Fruit fly (Drosophila melanogaster) whole organism, pupa: ENCODE data around the gene cpo.

Source experiments
- CG10348 ChIP-seq: fragments of 200-800 bp; sonication (Bioruptor generic); IDR thresholded peaks from 2 replicates; pipeline ENCODE4 v1.3.6; 2022; ENCODE audit warnings: missing biosample characterization, missing genetic modification characterization
- CG12605 ChIP-seq: fragments of 200-800 bp; sonication (Bioruptor generic); IDR thresholded peaks from 2 replicates; pipeline ENCODE4 v1.3.6; 2022; ENCODE audit warnings: missing biosample characterization, missing genetic modification characterization
- CG13204 ChIP-seq: fragments of 200-800 bp; sonication (Bioruptor generic); optimal IDR thresholded peaks from 2 replicates; lab custom pipeline; 2018; ENCODE audit warnings: missing biosample characterization, mild to moderate bottlenecking, missing genetic modification characterization, moderate library complexity
- CG14655 ChIP-seq: fragments of 200-800 bp; sonication (Bioruptor generic); optimal IDR thresholded peaks from 3 replicates; lab custom pipeline; 2017; ENCODE audit warnings: mild to moderate bottlenecking, missing biosample characterization, missing genetic modification reagents, missing genetic modification characterization
- CG15710 ChIP-seq: fragments of 200-800 bp; sonication (Bioruptor generic); optimal IDR thresholded peaks from 2 replicates; lab custom pipeline; 2018; ENCODE audit warnings: missing biosample characterization, mild to moderate bottlenecking, missing genetic modification characterization, moderate library complexity
- CG17806 ChIP-seq: fragments of 200-800 bp; sonication (Bioruptor generic); optimal IDR thresholded peaks from 2 replicates; lab custom pipeline; 2018; ENCODE audit warnings: missing biosample characterization, mild to moderate bottlenecking, missing genetic modification characterization, moderate library complexity
- CG32121 ChIP-seq: fragments of 200-800 bp; sonication (Bioruptor generic); IDR thresholded peaks from 2 replicates; pipeline ENCODE4 v1.3.6; 2022; ENCODE audit warnings: missing biosample characterization, missing genetic modification characterization
- CG34367 ChIP-seq: fragments of 200-800 bp; sonication (Bioruptor generic); optimal IDR thresholded peaks from 2 replicates; lab custom pipeline; 2018; ENCODE audit warnings: missing biosample characterization, mild to moderate bottlenecking, missing genetic modification characterization
- CG4496 ChIP-seq: fragments of 200-800 bp; sonication (Bioruptor generic); IDR thresholded peaks from 3 replicates; pipeline ENCODE4 v1.3.6; 2022; ENCODE audit warnings: missing biosample characterization, missing genetic modification characterization
- CG8159 ChIP-seq: fragments of 200-800 bp; sonication (Bioruptor generic); optimal IDR thresholded peaks from 3 replicates; lab custom pipeline; 2018; ENCODE audit warnings: missing biosample characterization, mild to moderate bottlenecking, missing genetic modification characterization, moderate library complexity
- CG8301 ChIP-seq: fragments of 200-800 bp; sonication (Bioruptor generic); optimal IDR thresholded peaks from 2 replicates; lab custom pipeline; 2018; ENCODE audit warnings: missing biosample characterization, mild to moderate bottlenecking, missing genetic modification characterization
- CG9948 ChIP-seq: fragments of 200-800 bp; sonication (Bioruptor generic); optimal IDR thresholded peaks from 2 replicates; lab custom pipeline; 2018; ENCODE audit warnings: missing biosample characterization, mild to moderate bottlenecking, missing genetic modification characterization, moderate library complexity
- D1 ChIP-seq: fragments of 200-800 bp; sonication (Bioruptor generic); optimal IDR thresholded peaks from 2 replicates; lab custom pipeline; 2018; ENCODE audit warnings: missing biosample characterization, mild to moderate bottlenecking, missing genetic modification characterization, moderate library complexity
- EcR ChIP-seq: fragments of 200-800 bp; sonication (Bioruptor generic); optimal IDR thresholded peaks from 3 replicates; lab custom pipeline; 2019; ENCODE audit warnings: missing biosample characterization, missing genetic modification characterization, mild to moderate bottlenecking, moderate library complexity, missing genetic modification reagents
- Ets98B ChIP-seq: fragments of 200-800 bp; sonication (Bioruptor generic); IDR thresholded peaks from 2 replicates; pipeline ENCODE4 v1.3.6; 2022; ENCODE audit warnings: missing biosample characterization, missing genetic modification characterization
- Pif1A ChIP-seq: fragments of 200-800 bp; sonication (Bioruptor generic); optimal IDR thresholded peaks from 3 replicates; lab custom pipeline; 2016; ENCODE audit warnings: missing biosample characterization, missing genetic modification characterization
- Pif1B ChIP-seq: fragments of 200-800 bp; sonication (Bioruptor generic); optimal IDR thresholded peaks from 3 replicates; lab custom pipeline; 2016; ENCODE audit warnings: missing biosample characterization, missing genetic modification characterization
- Snoo ChIP-seq: fragments of 200-800 bp; sonication (Bioruptor generic); optimal IDR thresholded peaks from 3 replicates; lab custom pipeline; 2017; ENCODE audit warnings: missing biosample characterization, mild to moderate bottlenecking, missing genetic modification characterization, inconsistent platforms
- fd96Ca ChIP-seq: fragments of 200-800 bp; sonication (Bioruptor generic); IDR thresholded peaks from 3 replicates; pipeline ENCODE4 v1.3.6; 2022; ENCODE audit warnings: missing biosample characterization, missing genetic modification characterization
- gl ChIP-seq: fragments of 200-800 bp; sonication (Bioruptor generic); optimal IDR thresholded peaks from 2 replicates; lab custom pipeline; 2018; ENCODE audit warnings: missing biosample characterization, mild to moderate bottlenecking, missing genetic modification characterization
- rn ChIP-seq: fragments of 200-800 bp; sonication (Bioruptor generic); IDR thresholded peaks from 2 replicates; pipeline ENCODE4 v1.3.6; 2022; ENCODE audit warnings: missing biosample characterization, missing genetic modification characterization

The cpo gene

DNA sequence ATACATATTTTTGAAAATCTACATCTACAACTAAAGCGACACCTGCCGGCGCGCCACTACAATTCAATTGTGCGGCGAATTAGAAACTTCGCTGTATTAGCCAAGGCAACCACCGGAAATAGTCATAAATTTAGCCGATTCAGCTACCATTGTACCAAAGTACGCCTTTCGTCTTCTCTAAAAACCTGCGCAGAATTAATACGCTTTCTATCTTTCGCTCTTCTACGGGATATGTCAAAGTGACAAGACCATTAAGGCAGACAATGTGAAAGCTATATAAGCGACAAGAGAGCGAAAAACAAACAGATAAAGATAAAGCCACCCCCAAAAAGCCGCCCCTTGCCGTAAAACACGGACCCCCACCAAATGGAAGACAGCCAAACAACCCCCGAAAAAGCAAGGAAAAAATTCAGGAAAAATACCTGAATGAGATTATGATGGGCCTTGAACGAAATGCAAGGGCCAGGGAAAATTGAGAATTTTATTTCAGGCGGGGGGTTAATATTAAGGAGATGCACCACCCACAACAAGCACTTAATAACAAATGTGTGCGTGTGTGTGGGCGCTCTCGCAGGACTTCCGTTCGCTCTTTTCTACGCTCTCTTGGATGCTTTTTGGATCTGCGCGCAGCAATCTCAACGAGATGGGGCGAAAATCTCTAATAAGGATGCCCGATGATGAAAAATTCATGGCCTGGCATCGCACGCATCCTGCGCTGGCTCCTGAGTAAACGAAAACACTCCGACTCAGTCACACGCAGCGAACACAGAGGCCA, at the start of gene cpo:
TSS of gene cpo (plus strand) at position 725 of the 775 bp plus-strand sequence.
- TF ChIP-seq CG4496 (GFP tag; lab: Robert Waterston, UW) (peak; percentile 93), gl (peak; percentile 24), D1 (peak; percentile 40), CG8301 (peak; percentile 13), CG9948 (tag; lab: Kevin White, UChicago) (no peak), CG13204 (GFP tag; lab: Kevin White, UChicago) (peak; percentile 12), CG8159 (peak; percentile 26), CG12605 (GFP tag; lab: Robert Waterston, UW) (peak; percentile 47; the same call in 1 of the 2 replicates), CG17806 (tag; lab: Kevin White, UChicago) (no peak), CG32121 (GFP tag; lab: Robert Waterston, UW) (peak; percentile 70), Snoo (tag; lab: Kevin White, UChicago) (peak; percentile 47), CG15710 (tag; lab: Kevin White, UChicago) (peak; percentile 38), CG14655 (peak; percentile 54), CG10348 (GFP tag; lab: Robert Waterston, UW) (no peak), Pif1A (peak; percentile 45), rn (GFP tag; lab: Robert Waterston, UW) (no peak), Ets98B (GFP tag; lab: Robert Waterston, UW) (peak; percentile 44; the same call in 1 of the 2 replicates), Pif1B (GFP tag; lab: Kevin White, UChicago) (no peak), fd96Ca (GFP tag; lab: Robert Waterston, UW) (0 out of 3 replicates have a peak, but pooled peaks have one; percentile 28), EcR (GFP tag; lab: Kevin White, UChicago) (no peak), CG34367 (peak; percentile 72)

dm6 chr3R:17881074-17881473, 38.6 kb upstream of the cpo start:
- TF ChIP-seq gl = no peak
- no peak for TF ChIP-seq CG4496 (GFP tag; lab: Robert Waterston, UW)
- no peak for TF ChIP-seq CG13204 (GFP tag; lab: Kevin White, UChicago)
- no peak for TF ChIP-seq CG8301
- no peak for TF ChIP-seq CG9948 (tag; lab: Kevin White, UChicago)
- no peak for TF ChIP-seq fd96Ca (GFP tag; lab: Robert Waterston, UW)
- no peak for TF ChIP-seq Pif1A
- TF ChIP-seq CG15710 (tag; lab: Kevin White, UChicago) = no peak
- no peak for TF ChIP-seq CG32121 (GFP tag; lab: Robert Waterston, UW)
- TF ChIP-seq CG10348 (GFP tag; lab: Robert Waterston, UW) = no peak
- TF ChIP-seq rn (GFP tag; lab: Robert Waterston, UW) = no peak
- no peak for TF ChIP-seq Ets98B (GFP tag; lab: Robert Waterston, UW)
- TF ChIP-seq D1 = no peak
- TF ChIP-seq EcR (GFP tag; lab: Kevin White, UChicago) = no peak
- no peak for TF ChIP-seq Pif1B (GFP tag; lab: Kevin White, UChicago)
- TF ChIP-seq CG8159 = no peak
- TF ChIP-seq CG12605 (GFP tag; lab: Robert Waterston, UW) = no peak
- no peak for TF ChIP-seq Snoo (tag; lab: Kevin White, UChicago)

dm6 chr3R:17891025-17891424, 28.6 kb upstream of the cpo start:
- TF ChIP-seq CG12605 (GFP tag; lab: Robert Waterston, UW) (no peak), CG32121 (GFP tag; lab: Robert Waterston, UW) (no peak), EcR (GFP tag; lab: Kevin White, UChicago) (no peak), CG34367 (no peak), fd96Ca (GFP tag; lab: Robert Waterston, UW) (no peak), Pif1A (no peak), CG15710 (tag; lab: Kevin White, UChicago) (no peak)

DNA sequence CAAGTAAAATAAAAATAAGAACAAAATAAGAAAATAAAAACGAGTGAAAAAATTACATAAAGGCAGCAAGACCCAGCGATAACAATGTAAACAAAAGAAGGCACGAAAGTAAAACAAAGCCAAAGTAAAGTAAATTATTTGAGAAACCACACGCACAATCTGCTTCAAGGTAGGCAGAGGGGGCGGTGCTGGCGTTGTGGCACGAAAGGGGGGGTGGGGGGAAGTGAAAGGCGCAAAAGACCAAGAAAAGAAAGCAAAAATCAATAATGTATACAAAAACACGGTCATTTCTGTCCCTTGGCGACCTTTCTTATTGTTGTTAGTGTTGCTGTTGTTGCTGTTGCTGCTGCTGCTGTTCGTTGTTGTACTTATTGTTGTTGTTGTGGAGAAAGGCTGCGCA, 22.4 kb upstream of the cpo start:
- TF ChIP-seq CG15710 (tag; lab: Kevin White, UChicago) (no peak), CG17806 (tag; lab: Kevin White, UChicago) (no peak), CG34367 (no peak), gl (no peak), Pif1A (no peak), Snoo (tag; lab: Kevin White, UChicago) (no peak), CG4496 (GFP tag; lab: Robert Waterston, UW) (no peak), CG9948 (tag; lab: Kevin White, UChicago) (no peak), CG12605 (GFP tag; lab: Robert Waterston, UW) (no peak), CG32121 (GFP tag; lab: Robert Waterston, UW) (no peak), EcR (GFP tag; lab: Kevin White, UChicago) (no peak), D1 (no peak), fd96Ca (GFP tag; lab: Robert Waterston, UW) (no peak), CG13204 (GFP tag; lab: Kevin White, UChicago) (no peak), CG8159 (no peak), CG14655 (no peak)

DNA sequence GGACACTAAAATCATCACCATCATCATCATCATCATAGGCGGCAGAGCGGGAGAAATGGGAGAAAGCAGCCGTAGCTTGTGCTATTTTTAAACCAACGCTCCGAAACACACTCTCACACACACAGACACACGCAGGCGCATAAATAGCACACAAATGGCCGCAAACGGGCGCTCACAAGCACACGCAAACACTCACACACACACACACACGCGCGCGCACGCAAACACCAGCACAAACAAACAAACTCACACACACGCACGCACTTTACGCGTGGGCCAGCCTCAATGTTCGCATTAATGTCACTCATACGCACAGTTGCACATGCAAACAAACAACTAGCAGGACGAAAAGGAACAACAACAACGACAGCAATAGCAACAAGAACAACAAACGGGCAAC, 21.8 kb upstream of the cpo start:
- no peak for TF ChIP-seq CG17806 (tag; lab: Kevin White, UChicago)
- no peak for TF ChIP-seq CG32121 (GFP tag; lab: Robert Waterston, UW)
- no peak for TF ChIP-seq CG9948 (tag; lab: Kevin White, UChicago)

DNA sequence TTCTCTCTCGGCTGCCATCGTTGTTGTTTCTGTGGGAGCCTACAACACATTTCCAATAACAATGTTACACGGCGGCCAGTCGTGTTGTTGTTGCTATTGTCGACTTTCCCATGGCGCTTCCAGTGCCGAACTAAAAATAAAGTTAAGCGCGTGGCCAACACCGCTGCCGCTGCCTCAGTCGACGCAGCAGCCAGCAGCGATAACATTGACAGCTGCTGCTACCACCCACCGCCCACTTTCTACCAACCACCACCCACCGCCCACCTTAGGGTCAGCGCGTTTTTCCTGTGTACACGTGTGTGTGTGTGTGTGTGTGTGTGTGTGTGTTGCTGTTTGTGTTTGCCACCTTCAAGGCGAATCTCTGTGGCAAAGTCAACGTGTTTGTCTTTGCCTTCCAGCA, 18.6 kb upstream of the cpo start:
- TF ChIP-seq rn (GFP tag; lab: Robert Waterston, UW) (no peak), fd96Ca (GFP tag; lab: Robert Waterston, UW) (no peak), Pif1A (no peak), CG8159 (no peak), CG15710 (tag; lab: Kevin White, UChicago) (no peak), Snoo (tag; lab: Kevin White, UChicago) (no peak), CG32121 (GFP tag; lab: Robert Waterston, UW) (no peak), CG9948 (tag; lab: Kevin White, UChicago) (no peak), Pif1B (GFP tag; lab: Kevin White, UChicago) (no peak), D1 (no peak), CG17806 (tag; lab: Kevin White, UChicago) (no peak), CG10348 (GFP tag; lab: Robert Waterston, UW) (no peak), Ets98B (GFP tag; lab: Robert Waterston, UW) (no peak), CG8301 (no peak), gl (no peak), CG34367 (no peak), EcR (GFP tag; lab: Kevin White, UChicago) (no peak), CG4496 (GFP tag; lab: Robert Waterston, UW) (no peak), CG14655 (no peak), CG12605 (GFP tag; lab: Robert Waterston, UW) (no peak)
